Fruit fly (Drosophila melanogaster): Measurements from ENCODE around the gene Ir10a.

The Ir10a gene

DNA sequence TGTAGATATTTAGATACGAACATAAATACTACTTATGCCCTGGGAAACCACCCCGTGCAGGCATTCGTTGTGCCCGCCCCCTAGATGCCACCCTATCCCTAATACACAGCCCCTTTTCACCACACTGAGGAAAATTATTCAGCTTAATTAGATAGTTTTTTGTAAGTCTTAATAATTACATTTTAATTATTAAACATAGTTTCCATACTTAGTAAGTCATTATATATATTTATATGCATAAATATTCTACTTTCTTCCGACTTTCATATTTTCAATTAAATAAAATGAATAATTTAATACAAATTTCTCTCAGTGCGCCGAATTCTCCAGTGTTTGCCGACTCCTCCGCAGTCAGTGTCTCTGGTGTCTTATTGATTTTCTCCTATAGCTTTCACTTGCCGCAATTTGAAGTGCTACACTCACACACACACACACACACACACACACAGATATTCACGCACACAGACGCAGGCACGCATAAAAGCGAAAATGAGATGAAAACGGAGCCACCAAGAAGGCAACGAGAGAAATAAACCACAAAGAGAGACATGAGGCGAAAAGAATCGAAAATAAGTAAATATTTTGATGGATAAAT lies 15.5 kb downstream of the Ir10a start (continued):
- TF ChIP-seq nmo (GFP tag; optimal IDR thresholded peaks at IDR 0.05) (no peak), PHDP (tag; optimal IDR thresholded peaks at IDR 0.05) (no peak), Deaf1 (tag; optimal IDR thresholded peaks at IDR 0.05) (peak; percentile 17), cwo (GFP tag; optimal IDR thresholded peaks at IDR 0.05) (peak; percentile 35), Meics (GFP tag; optimal IDR thresholded peaks at IDR 0.05) (peak; percentile 24), CG4328 (GFP tag; optimal IDR thresholded peaks at IDR 0.05) (no peak), Hr51 (GFP tag; optimal IDR thresholded peaks at IDR 0.05) (peak in 1 of 2 experiments; percentile 31), CG15269 (tag; optimal IDR thresholded peaks at IDR 0.05) (peak; percentile 29), CG8924 (tag; optimal IDR thresholded peaks at IDR 0.05) (peak; percentile 23), Nf-YA (GFP tag; IDR thresholded peaks at IDR 0.05) (no peak), onecut (GFP tag; IDR thresholded peaks at IDR 0.05) (peak; percentile 64), repo (GFP tag; optimal IDR thresholded peaks at IDR 0.05) (no peak), fru (optimal IDR thresholded peaks at IDR 0.05) (no peak), CG15696 (tag; optimal IDR thresholded peaks at IDR 0.05) (no peak), CG2120 (GFP tag; optimal IDR thresholded peaks at IDR 0.05) (no peak), CG1233 (GFP tag; optimal IDR thresholded peaks at IDR 0.05) (no peak), lbe (GFP tag; optimal IDR thresholded peaks at IDR 0.05) (no peak), CoRest (tag; optimal IDR thresholded peaks at IDR 0.05) (peak; percentile 2), esg (GFP tag; conservative IDR thresholded peaks at IDR 0.05) (no peak), CG31441 (GFP tag; IDR thresholded peaks at IDR 0.05) (0 out of 2 replicates have a peak, but pooled peaks have one; percentile 28), scrt (GFP tag; optimal IDR thresholded peaks at IDR 0.05) (peak; percentile 6), CG7839 (tag; optimal IDR thresholded peaks at IDR 0.05) (peak; percentile 53), cas (GFP tag; IDR thresholded peaks at IDR 0.05) (no peak), BtbVII (GFP tag; optimal IDR thresholded peaks at IDR 0.05) (peak; percentile 8), Hmr (GFP tag; optimal IDR thresholded peaks at IDR 0.05) (peak; percentile 56), dmrt99B (tag; optimal IDR thresholded peaks at IDR 0.05) (peak; percentile 50), gcm2 (GFP tag; optimal IDR thresholded peaks at IDR 0.05) (no peak), jing (GFP tag; optimal IDR thresholded peaks at IDR 0.05) (no peak), Fer3 (tag; optimal IDR thresholded peaks at IDR 0.05) (peak; percentile 10), crc (GFP tag; optimal IDR thresholded peaks at IDR 0.05) (no peak), Pdp1 (GFP tag; optimal IDR thresholded peaks at IDR 0.05) (no peak), CG18599 (GFP tag; optimal IDR thresholded peaks at IDR 0.05) (peak; percentile 76), CG9215 (GFP tag; IDR thresholded peaks at IDR 0.05) (0 out of 2 replicates have a peak, but pooled peaks have one; percentile 11), vvl (GFP tag; IDR thresholded peaks at IDR 0.05) (no peak), CG15514 (GFP tag; optimal IDR thresholded peaks at IDR 0.05) (peak; percentile 5), CG9727 (GFP tag; optimal IDR thresholded peaks at IDR 0.05) (peak; percentile 18), Atf6 (GFP tag; IDR thresholded peaks at IDR 0.05) (0 out of 2 replicates have a peak, but pooled peaks have one; percentile 10), Six4 (GFP tag; optimal IDR thresholded peaks at IDR 0.05) (no peak), sens-2 (GFP tag; IDR thresholded peaks at IDR 0.05) (no peak), CG16779 (GFP tag; IDR thresholded peaks at IDR 0.05) (no peak), twi (tag; optimal IDR thresholded peaks at IDR 0.05) (no peak), ttk (GFP tag; IDR thresholded peaks at IDR 0.05) (no peak), CG30020 (tag; optimal IDR thresholded peaks at IDR 0.05) (no peak), CG12071 (GFP tag; optimal IDR thresholded peaks at IDR 0.05) (no peak), CG7745 (tag; optimal IDR thresholded peaks at IDR 0.05) (no peak), hth (optimal IDR thresholded peaks at IDR 0.05) (no peak), CG2712 (tag; optimal IDR thresholded peaks at IDR 0.05) (peak; percentile 9), pfk (GFP tag; optimal IDR thresholded peaks at IDR 0.05) (no peak), CG7271 (tag; optimal IDR thresholded peaks at IDR 0.05) (no peak), tx (GFP tag; optimal IDR thresholded peaks at IDR 0.05) (no peak)
